Worm (Caenorhabditis elegans) whole organism, L4 larva: Measurements from ENCODE around the gene nasp-1.

Source experiments
- F37D6.2 ChIP-seq: sonication (generic microtip); optimal IDR thresholded peaks from 2 replicates; lab custom pipeline; 2016; ENCODE audit warnings: mild to moderate bottlenecking, missing genetic modification characterization, missing compliant biosample characterization
- F49E8.2 ChIP-seq: sonication (generic microtip); optimal IDR thresholded peaks from 2 replicates; lab custom pipeline; 2016; ENCODE audit warnings: missing compliant biosample characterization, mild to moderate bottlenecking, missing genetic modification characterization, borderline replicate concordance
- T26A8.4 ChIP-seq: fragments of 200-800 bp; sonication (Bioruptor generic); IDR thresholded peaks from 2 replicates; pipeline ENCODE4 v1.3.6; 2022; ENCODE audit warnings: missing genetic modification characterization, missing compliant biosample characterization
- Y105C5A.15 ChIP-seq: fragments of 200-800 bp; sonication (Bioruptor generic); IDR thresholded peaks from 2 replicates; pipeline ENCODE4 v1.3.6; 2022; ENCODE audit warnings: missing genetic modification characterization, missing compliant biosample characterization
- Y48G9A.11 ChIP-seq: fragments of 200-800 bp; sonication (Bioruptor generic); IDR thresholded peaks from 2 replicates; pipeline ENCODE4 v1.3.6; 2022; ENCODE audit warnings: missing genetic modification reagents, missing genetic modification characterization, missing compliant biosample characterization
- aha-1 ChIP-seq: fragments of 150-350 bp; peaks from one replicate; lab custom pipeline; 2014; ENCODE audit warnings: missing biosample characterization, missing genetic modification characterization
- ceh-44 ChIP-seq: fragments of 200-800 bp; sonication (Bioruptor generic); IDR thresholded peaks from 2 replicates; pipeline ENCODE4 v1.3.6; 2022; ENCODE audit warnings: missing genetic modification reagents, missing genetic modification characterization, missing compliant biosample characterization
- cey-2 ChIP-seq: sonication (generic microtip); optimal IDR thresholded peaks from 3 replicates; lab custom pipeline; 2017; ENCODE audit warnings: missing genetic modification characterization, mild to moderate bottlenecking, missing compliant biosample characterization, antibody characterized with exemption, borderline replicate concordance; ENCODE audit not compliant: insufficient read depth
- daf-16 ChIP-seq, 3 experiments: sonication (generic microtip); optimal IDR thresholded peaks; 2 replicates each; lab custom pipeline; 2016 to 2017; ENCODE audit warnings: missing genetic modification characterization in 3 of 3, missing genetic modification reagents in 3 of 3, mild to moderate bottlenecking in 2 of 3, missing compliant biosample characterization in 2 of 3, missing biosample characterization in 1 of 3, moderate library complexity in 1 of 3
- daf-8 ChIP-seq: fragments of 200-800 bp; sonication (Bioruptor generic); IDR thresholded peaks from 2 replicates; pipeline ENCODE4 v1.3.6; 2022; ENCODE audit warnings: missing genetic modification characterization, missing compliant biosample characterization
- dve-1 ChIP-seq: sonication (generic microtip); optimal IDR thresholded peaks from 2 replicates; lab custom pipeline; 2017; ENCODE audit warnings: antibody characterized with exemption, mild to moderate bottlenecking, missing genetic modification characterization, missing compliant biosample characterization; ENCODE audit not compliant: insufficient read depth
- egl-43 ChIP-seq: fragments of 200-800 bp; sonication (Bioruptor generic); IDR thresholded peaks from 2 replicates; pipeline ENCODE4 v1.3.6; 2022; ENCODE audit warnings: missing genetic modification reagents, missing genetic modification characterization, missing compliant biosample characterization
- hlh-11 ChIP-seq: fragments of 200-800 bp; sonication (Bioruptor generic); optimal IDR thresholded peaks from 2 replicates; lab custom pipeline; 2018; ENCODE audit warnings: mild to moderate bottlenecking, missing genetic modification characterization, missing compliant biosample characterization
- hlh-30 ChIP-seq: sonication (generic microtip); optimal IDR thresholded peaks from 2 replicates; lab custom pipeline; 2017; ENCODE audit warnings: antibody characterized with exemption, mild to moderate bottlenecking, missing genetic modification characterization, missing compliant biosample characterization; ENCODE audit not compliant: insufficient read depth
- hmg-1.1 ChIP-seq: fragments of 200-800 bp; sonication (Bioruptor generic); IDR thresholded peaks from 2 replicates; pipeline ENCODE4 v1.3.6; 2022; ENCODE audit warnings: missing genetic modification reagents, missing genetic modification characterization, missing compliant biosample characterization
- lim-7 ChIP-seq: fragments of 200-800 bp; sonication (Bioruptor generic); IDR thresholded peaks from 2 replicates; pipeline ENCODE4 v1.3.6; 2022; ENCODE audit warnings: missing genetic modification characterization, missing compliant biosample characterization
- lin-13 ChIP-seq: fragments of 150-350 bp; optimal IDR thresholded peaks from 2 replicates; lab custom pipeline; 2014; ENCODE audit warnings: missing biosample characterization, missing genetic modification reagents, missing genetic modification characterization
- lin-29 ChIP-seq: fragments of 200-800 bp; sonication (Bioruptor generic); IDR thresholded peaks from 2 replicates; pipeline ENCODE4 v1.3.6; 2022; ENCODE audit warnings: missing genetic modification reagents, missing genetic modification characterization, missing compliant biosample characterization
- lsy-2 ChIP-seq, 2 experiments: fragments of 150-350 bp in 1 of 2; sonication (generic microtip) in 1 of 2; optimal IDR thresholded peaks; 2 replicates each; lab custom pipeline; 2014 to 2017; ENCODE audit warnings: missing biosample characterization in 2 of 2, missing genetic modification characterization in 2 of 2
- mdl-1 ChIP-seq, 2 experiments: fragments of 150-350 bp in 1 of 2; sonication (generic microtip) in 1 of 2; optimal IDR thresholded peaks; 2 replicates each; lab custom pipeline; 2014 to 2017; ENCODE audit warnings: missing biosample characterization in 2 of 2, missing genetic modification characterization in 2 of 2
- mdt-29 ChIP-seq: fragments of 200-800 bp; sonication (Bioruptor generic); IDR thresholded peaks from 2 replicates; pipeline ENCODE4 v1.3.6; 2022; ENCODE audit warnings: missing genetic modification reagents, missing genetic modification characterization, missing compliant biosample characterization
- mep-1 ChIP-seq: fragments of 150-350 bp; sonication (generic microtip); optimal IDR thresholded peaks from 3 replicates; lab custom pipeline; 2014; ENCODE audit warnings: missing biosample characterization, missing genetic modification characterization
- mxl-2 ChIP-seq: fragments of 200-800 bp; sonication (Bioruptor generic); conservative IDR thresholded peaks from 2 replicates; pipeline ENCODE4 v1.3.6; 2022; ENCODE audit warnings: missing genetic modification reagents, missing genetic modification characterization, missing compliant biosample characterization
- nhr-10 ChIP-seq: fragments of 150-350 bp; optimal IDR thresholded peaks from 2 replicates; lab custom pipeline; 2014; ENCODE audit warnings: missing biosample characterization, missing genetic modification characterization
- nhr-102 ChIP-seq: sonication (generic microtip); optimal IDR thresholded peaks from 2 replicates; lab custom pipeline; 2016; ENCODE audit warnings: mild to moderate bottlenecking, missing genetic modification characterization, moderate library complexity, missing compliant biosample characterization
- nhr-11 ChIP-seq: fragments of 150-350 bp; optimal IDR thresholded peaks from 2 replicates; lab custom pipeline; 2014; ENCODE audit warnings: missing biosample characterization, missing genetic modification characterization
- nhr-28 ChIP-seq: fragments of 150-350 bp; optimal IDR thresholded peaks from 2 replicates; lab custom pipeline; 2014; ENCODE audit warnings: missing biosample characterization, missing genetic modification characterization
- nhr-41 ChIP-seq: fragments of 200-800 bp; sonication (Bioruptor generic); IDR thresholded peaks from 2 replicates; pipeline ENCODE4 v1.3.6; 2022; ENCODE audit warnings: missing genetic modification reagents, missing genetic modification characterization, missing compliant biosample characterization
- nhr-48 ChIP-seq: sonication (generic microtip); optimal IDR thresholded peaks from 2 replicates; lab custom pipeline; 2016; ENCODE audit warnings: mild to moderate bottlenecking, missing genetic modification characterization, missing compliant biosample characterization
- nhr-77 ChIP-seq: fragments of 150-350 bp; optimal IDR thresholded peaks from 2 replicates; lab custom pipeline; 2014; ENCODE audit warnings: missing biosample characterization, missing genetic modification characterization
- pha-4 ChIP-seq, 2 experiments: fragments of 150-350 bp in 1 of 2; fragments of 200-800 bp in 1 of 2; sonication (Bioruptor generic) in 1 of 2; IDR thresholded peaks in 1 of 2; optimal IDR thresholded peaks in 1 of 2; 2 replicates each; pipeline versions ENCODE4 v1.3.6 to Lab custom; 2014 to 2022; ENCODE audit warnings: missing genetic modification characterization in 2 of 2, missing genetic modification reagents in 2 of 2, missing biosample characterization in 1 of 2, missing compliant biosample characterization in 1 of 2
- pqm-1 ChIP-seq: sonication (generic microtip); optimal IDR thresholded peaks from 2 replicates; lab custom pipeline; 2017; ENCODE audit warnings: missing biosample characterization, missing genetic modification characterization
- set-16 ChIP-seq: fragments of 200-800 bp; sonication (Bioruptor generic); IDR thresholded peaks from 2 replicates; pipeline ENCODE4 v1.3.6; 2022; ENCODE audit warnings: missing genetic modification reagents, missing genetic modification characterization, missing compliant biosample characterization
- skn-1 ChIP-seq: fragments of 150-350 bp; optimal IDR thresholded peaks from 2 replicates; lab custom pipeline; 2014; ENCODE audit warnings: missing biosample characterization, missing genetic modification characterization
- snpc-4 ChIP-seq: fragments of 150-350 bp; optimal IDR thresholded peaks from 2 replicates; lab custom pipeline; 2014; ENCODE audit warnings: missing biosample characterization, missing genetic modification characterization
- tra-1 ChIP-seq: fragments of 200-800 bp; sonication (Bioruptor generic); IDR thresholded peaks from 2 replicates; pipeline ENCODE4 v1.3.6; 2022; ENCODE audit warnings: missing genetic modification reagents, missing genetic modification characterization, missing compliant biosample characterization
- unc-62 ChIP-seq, 3 experiments: fragments of 150-350 bp in 1 of 3; sonication (generic microtip); optimal IDR thresholded peaks in 2 of 3; peaks in 1 of 3; 1 replicate in 1 of 3; 2 replicates in 2 of 3; lab custom pipeline; 2014 to 2017; ENCODE audit warnings: missing biosample characterization in 3 of 3, missing genetic modification characterization in 3 of 3, missing genetic modification reagents in 3 of 3, missing genotype in 1 of 3
- vab-7 ChIP-seq: fragments of 200-800 bp; sonication (Bioruptor generic); IDR thresholded peaks from 2 replicates; pipeline ENCODE4 v1.3.6; 2022; ENCODE audit warnings: missing genetic modification reagents, missing genetic modification characterization, missing compliant biosample characterization
- ztf-7 ChIP-seq: fragments of 150-350 bp; optimal IDR thresholded peaks from 2 replicates; lab custom pipeline; 2014; ENCODE audit warnings: missing biosample characterization, missing genetic modification characterization

Gene nasp-1

DNA sequence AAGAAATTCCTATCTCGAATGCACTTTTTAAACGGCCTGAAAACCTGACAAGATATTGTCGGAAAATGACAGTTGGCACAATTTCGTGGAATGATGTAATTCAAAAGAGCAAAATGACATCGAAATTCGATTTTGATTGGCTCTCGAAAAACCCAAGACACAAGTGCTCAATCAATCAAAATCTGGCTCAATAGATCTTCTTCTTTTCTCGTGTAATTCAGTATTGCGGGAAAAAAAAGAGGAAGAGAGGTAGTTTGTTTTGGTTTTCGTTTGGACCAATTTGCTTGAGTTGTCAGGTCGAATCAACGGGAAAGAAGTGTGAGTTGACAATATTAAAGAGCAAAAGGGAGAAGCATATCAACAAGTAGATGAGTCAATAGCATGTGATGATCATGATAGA is 29.4 kb downstream of the nasp-1 start:
- TF ChIP-seq nhr-41 (GFP tag; lab: Robert Waterston, UW) (no peak), nhr-11 (tag; lab: Kevin White, UChicago) (no peak), hlh-30 (tag; lab: Kevin White, UChicago) (peak; percentile 32), nhr-77 (tag; lab: Kevin White, UChicago) (no peak), egl-43 (no peak), lim-7 (GFP tag; lab: Robert Waterston, UW) (no peak), ceh-44 (no peak), daf-16 (GFP tag; optimal IDR thresholded peaks at IDR 0.05; lab: Kevin White, UChicago) (peak in 1 of 2 experiments; percentile 67), daf-16 (tag; optimal IDR thresholded peaks at IDR 0.05; lab: Kevin White, UChicago) (peak; percentile 82), nhr-10 (tag; lab: Kevin White, UChicago) (no peak), hmg-1.1 (no peak), hlh-11 (tag; lab: Kevin White, UChicago) (peak; percentile 22), dve-1 (tag; lab: Kevin White, UChicago) (no peak), lin-13 (GFP tag; lab: Kevin White, UChicago) (no peak), nhr-102 (no peak), lsy-2 (tag; optimal IDR thresholded peaks at IDR 0.05; lab: Kevin White, UChicago) (no peak), unc-62 (GFP tag; optimal IDR thresholded peaks at IDR 0.05 in 1 of 2; lab: Kevin White, UChicago) (peak in 1 of 2 experiments; percentile 95), unc-62 (tag; optimal IDR thresholded peaks at IDR 0.05; lab: Kevin White, UChicago) (no peak), mep-1 (no peak), F37D6.2 (tag; lab: Kevin White, UChicago) (no peak), T26A8.4 (no peak), nhr-48 (tag; lab: Kevin White, UChicago) (no peak), daf-8 (no peak), Y48G9A.11 (no peak)

ce11 chrII:11140140-11140539 is 33.7 kb downstream of the nasp-1 start, which contains the start of gene F40F8.4:
Gene F40F8.4 (minus strand): TSS chrII:11140240.
- TF ChIP-seq pha-4 (GFP tag; IDR thresholded peaks at IDR 0.05; lab: Robert Waterston, UW) (no peak), pha-4 (tag; optimal IDR thresholded peaks at IDR 0.05; lab: Kevin White, UChicago) (no peak), skn-1 (tag; lab: Kevin White, UChicago) (no peak), lin-29 (no peak), ztf-7 (tag; lab: Kevin White, UChicago) (no peak), hlh-11 (tag; lab: Kevin White, UChicago) (no peak), cey-2 (tag; lab: Kevin White, UChicago) (no peak), set-16 (GFP tag; lab: Robert Waterston, UW) (no peak), Y105C5A.15 (GFP tag; lab: Robert Waterston, UW) (no peak), F49E8.2 (tag; lab: Kevin White, UChicago) (no peak), lim-7 (GFP tag; lab: Robert Waterston, UW) (no peak), pqm-1 (tag; lab: Kevin White, UChicago) (no peak), snpc-4 (tag; lab: Kevin White, UChicago) (no peak)

- TF ChIP-seq mdl-1 (tag; optimal IDR thresholded peaks at IDR 0.05; lab: Kevin White, UChicago) (peak in 1 of 2 experiments; percentile 11), aha-1 (peak; percentile 56), mdt-29 (GFP tag; lab: Robert Waterston, UW) (no peak), tra-1 (GFP tag; lab: Robert Waterston, UW) (no peak), unc-62 (GFP tag; optimal IDR thresholded peaks at IDR 0.05 in 1 of 2; lab: Kevin White, UChicago) (peak in 1 of 2 experiments; percentile 98), unc-62 (tag; optimal IDR thresholded peaks at IDR 0.05; lab: Kevin White, UChicago) (no peak), mxl-2 (GFP tag; lab: Robert Waterston, UW) (no peak), nhr-28 (tag; lab: Kevin White, UChicago) (no peak), hlh-30 (tag; lab: Kevin White, UChicago) (peak; percentile 2), vab-7 (GFP tag; lab: Robert Waterston, UW) (0 out of 2 replicates have a peak, but pooled peaks have one; percentile 34)
These were observed 36.2 kb downstream of the nasp-1 start, which contains the start of gene arrd-6 for ce11 chrII:11142571-11142970. Gene arrd-6 (plus strand): TSS chrII:11142739.
